Fruit fly (Drosophila melanogaster) whole organism, wandering third instar larva: ENCODE results near the gene LManI.

ENCODE experiments used
- Mio ChIP-seq: sonication (Bioruptor generic); optimal IDR thresholded peaks from 2 replicates; lab custom pipeline; 2016; ENCODE audit warnings: missing biosample characterization, missing genetic modification characterization
- Myc ChIP-seq: fragments of >200 bp; optimal IDR thresholded peaks from 2 replicates; lab custom pipeline; 2017
- fru ChIP-seq: fragments of 200-800 bp; sonication (Bioruptor generic); optimal IDR thresholded peaks from 3 replicates; lab custom pipeline; 2016; ENCODE audit warnings: missing biosample characterization, mild to moderate bottlenecking, missing genetic modification characterization
- h ChIP-seq: fragments of 200-800 bp; sonication (Bioruptor generic); optimal IDR thresholded peaks from 3 replicates; lab custom pipeline; 2016; ENCODE audit warnings: missing biosample characterization, mild to moderate bottlenecking, missing genetic modification characterization
- woc ChIP-seq: sonication (Bioruptor generic); optimal IDR thresholded peaks from 2 replicates; lab custom pipeline; 2016; ENCODE audit warnings: missing biosample characterization, mild to moderate bottlenecking, missing genetic modification characterization

The LManI gene

DNA sequence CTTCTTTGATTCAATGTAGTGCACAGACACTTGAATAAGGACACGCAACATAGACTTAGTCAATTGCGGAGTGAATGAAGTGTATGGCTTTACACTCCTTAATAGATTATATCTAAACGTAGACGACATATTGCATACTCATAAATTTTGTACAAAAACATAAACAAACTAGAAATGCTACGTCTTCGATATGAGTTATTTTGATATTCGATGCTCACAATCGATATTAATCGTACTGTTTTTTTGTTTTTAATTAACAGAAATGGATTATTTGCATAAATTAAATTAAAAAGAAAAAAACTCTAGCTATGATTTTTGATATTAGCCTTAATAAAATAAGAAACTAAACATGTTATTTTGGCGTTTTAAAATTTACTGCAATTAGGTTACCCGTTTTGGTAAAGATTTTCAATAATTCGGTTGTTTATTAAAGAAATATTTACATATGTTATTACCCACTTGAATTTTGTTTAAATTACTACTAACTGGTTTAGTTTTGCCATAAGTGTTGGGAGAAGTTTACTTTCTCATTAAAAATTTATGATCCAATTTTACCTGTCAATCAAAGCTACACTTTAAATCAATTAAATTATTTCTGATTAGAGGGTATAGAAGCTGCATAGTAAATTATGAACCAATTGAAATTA lies 51.9 kb downstream of the LManI start, which contains the start of the genes CG17768, LSm-4 and Ir31a:
CG17768 (minus strand) TSS at position 196 of the 647 bp plus-strand sequence.
LSm-4 (minus strand) TSS at position 196 of the 647 bp plus-strand sequence.
Ir31a (plus strand) TSS at position 558 of the 647 bp plus-strand sequence.
- no peak for TF ChIP-seq h
- TF ChIP-seq woc (GFP tag; lab: Kevin White, UChicago): peak; percentile 7

DNA sequence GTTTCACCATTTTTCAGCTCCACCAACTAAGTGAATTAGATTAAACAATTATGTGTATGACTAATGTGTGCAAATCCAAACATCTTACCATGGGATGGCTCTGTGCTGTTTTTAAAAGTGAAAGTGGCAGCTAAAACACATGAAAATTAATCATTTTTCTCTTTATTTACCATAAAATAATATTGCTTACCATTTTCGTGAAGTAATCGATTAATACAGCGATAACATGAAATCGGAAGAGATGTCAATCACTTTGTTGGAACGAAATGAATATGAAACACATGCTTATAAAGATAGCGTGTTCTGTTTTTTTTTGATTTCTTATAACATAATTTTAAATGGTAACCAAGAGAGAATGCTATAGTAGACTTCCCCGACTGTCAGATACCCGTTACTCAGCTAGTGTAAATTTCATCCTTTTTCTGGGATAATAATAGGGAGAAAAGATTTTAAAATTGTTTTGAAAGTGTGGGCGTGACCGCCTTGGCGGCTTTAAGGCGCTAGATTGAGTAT lies 53.2 kb downstream of the LManI start:
- TF ChIP-seq fru (GFP tag; lab: Kevin White, UChicago): no peak
- TF ChIP-seq woc (GFP tag; lab: Kevin White, UChicago): peak; percentile 40
- TF ChIP-seq Mio (GFP tag; lab: Kevin White, UChicago): no peak
- peak; percentile 7 for TF ChIP-seq Myc (lab: Kevin White, UChicago)
- TF ChIP-seq, all 38 proteins: peak for 2
